Fruit fly (Drosophila melanogaster): ENCODE data around the gene sip2.
A peak's percentile ranks its signal among the peaks of the same experiment; 100 is the strongest.

The sip2 gene

dm6 chr2L:6913964-6914363 lies 49.9 kb downstream of the sip2 start, which contains the start of gene Wee1 (continued):
- TF ChIP-seq Camta (GFP tag; optimal IDR thresholded peaks at IDR 0.05), result no peak
- no peak for TF ChIP-seq Deaf1 (tag; optimal IDR thresholded peaks at IDR 0.05)
- no peak for TF ChIP-seq CG13296 (GFP tag; optimal IDR thresholded peaks at IDR 0.05)
- no peak for TF ChIP-seq CG1024 (GFP tag; IDR thresholded peaks at IDR 0.05)
- no peak for TF ChIP-seq br (optimal IDR thresholded peaks at IDR 0.05)
- peak; percentile 50; the same call in 1 of the 3 replicates for TF ChIP-seq row (GFP tag; IDR thresholded peaks at IDR 0.05)
- TF ChIP-seq Lhr (GFP tag; optimal IDR thresholded peaks at IDR 0.05), result peak; percentile 71
- TF ChIP-seq pita (GFP tag; optimal IDR thresholded peaks at IDR 0.05), result no peak
- no peak for TF ChIP-seq CG1233 (GFP tag; optimal IDR thresholded peaks at IDR 0.05)
- TF ChIP-seq fd3F (GFP tag; optimal IDR thresholded peaks at IDR 0.05), result no peak
- no peak for TF ChIP-seq CG10209 (GFP tag; optimal IDR thresholded peaks at IDR 0.05)
- no peak for TF ChIP-seq Dip2 (GFP tag; IDR thresholded peaks at IDR 0.05)
- TF ChIP-seq Nf-YA (GFP tag; IDR thresholded peaks at IDR 0.05), result no peak
- no peak for TF ChIP-seq sob (GFP tag; IDR thresholded peaks at IDR 0.05)
- no peak for TF ChIP-seq chm (GFP tag; IDR thresholded peaks at IDR 0.05)
- TF ChIP-seq Poxn (GFP tag; IDR thresholded peaks at IDR 0.05), result no peak
- TF ChIP-seq Dfd (GFP tag; optimal IDR thresholded peaks at IDR 0.05), result no peak
- peak; percentile 48 for TF ChIP-seq Sry-β (GFP tag; optimal IDR thresholded peaks at IDR 0.05)
- TF ChIP-seq nerfin-2 (GFP tag; IDR thresholded peaks at IDR 0.05; ENCODE audit: partially characterized antibody), result no peak
- no peak for TF ChIP-seq ash1 (GFP tag; optimal IDR thresholded peaks at IDR 0.05)
- TF ChIP-seq fu2 (GFP tag; optimal IDR thresholded peaks at IDR 0.05), result no peak
- TF ChIP-seq Mad (GFP tag; optimal IDR thresholded peaks at IDR 0.05), result no peak
- no peak for TF ChIP-seq CG5180 (GFP tag; optimal IDR thresholded peaks at IDR 0.05)
- TF ChIP-seq bowl (GFP tag; IDR thresholded peaks at IDR 0.05), result no peak
- no peak for TF ChIP-seq hb (GFP tag; IDR thresholded peaks at IDR 0.05; ENCODE audit: partially characterized antibody)
- no peak for TF ChIP-seq CG15479 (GFP tag; optimal IDR thresholded peaks at IDR 0.05)
- TF ChIP-seq hth (optimal IDR thresholded peaks at IDR 0.05), result no peak
- TF ChIP-seq CG14965 (GFP tag; optimal IDR thresholded peaks at IDR 0.05; ENCODE audit: borderline replicate concordance), result no peak
- no peak for TF ChIP-seq crc (GFP tag; optimal IDR thresholded peaks at IDR 0.05)
- TF ChIP-seq CG8478 (optimal IDR thresholded peaks at IDR 0.05), result no peak
- TF ChIP-seq CG8359 (GFP tag; optimal IDR thresholded peaks at IDR 0.05; ENCODE audit: borderline replicate concordance), result no peak
- no peak for TF ChIP-seq crol (GFP tag; IDR thresholded peaks at IDR 0.05)
- no peak for TF ChIP-seq Ets65A (GFP tag)
- no peak for TF ChIP-seq CG2875 (GFP tag; optimal IDR thresholded peaks at IDR 0.05)
- TF ChIP-seq Gug (GFP tag; IDR thresholded peaks at IDR 0.05), result no peak
- no peak for TF ChIP-seq cato (GFP tag; optimal IDR thresholded peaks at IDR 0.05; ENCODE audit: borderline replicate concordance)
- TF ChIP-seq E2f1 (GFP tag; IDR thresholded peaks at IDR 0.05), result no peak
- no peak for TF ChIP-seq CG8290 (GFP tag; optimal IDR thresholded peaks at IDR 0.05)
- TF ChIP-seq CG8290 (tag; optimal IDR thresholded peaks at IDR 0.05), result no peak
- TF ChIP-seq CG10543 (GFP tag; optimal IDR thresholded peaks at IDR 0.05), result no peak
- TF ChIP-seq CG9797 (GFP tag; optimal IDR thresholded peaks at IDR 0.05), result peak; percentile 98
- TF ChIP-seq bbx (GFP tag; IDR thresholded peaks at IDR 0.05; ENCODE audit: partially characterized antibody), result no peak; the same call in 1 of the 2 replicates
- no peak for TF ChIP-seq h (optimal IDR thresholded peaks at IDR 0.05)
- TF ChIP-seq tll (GFP tag; optimal IDR thresholded peaks at IDR 0.05), result no peak
- no peak for TF ChIP-seq gem (tag; optimal IDR thresholded peaks at IDR 0.05)
- TF ChIP-seq slou (GFP tag; optimal IDR thresholded peaks at IDR 0.05), result no peak
- no peak for TF ChIP-seq Atf-2 (GFP tag; optimal IDR thresholded peaks at IDR 0.05)
- TF ChIP-seq ranshi (GFP tag; IDR thresholded peaks at IDR 0.05), result no peak
- no peak for TF ChIP-seq CG2120 (GFP tag; optimal IDR thresholded peaks at IDR 0.05)
- TF ChIP-seq ro (GFP tag; IDR thresholded peaks at IDR 0.05), result no peak
- TF ChIP-seq D19A (tag; optimal IDR thresholded peaks at IDR 0.05), result no peak
- TF ChIP-seq CG8944 (GFP tag; optimal IDR thresholded peaks at IDR 0.05), result no peak
- TF ChIP-seq ERR (GFP tag; optimal IDR thresholded peaks at IDR 0.05), result no peak
- peak; percentile 60 for TF ChIP-seq trem (tag; optimal IDR thresholded peaks at IDR 0.05)

All from whole organism, embryonic.